Worm (Caenorhabditis elegans) whole organism, mixed stage, embryonic: ENCODE results near the gene C52E4.12.

Experiments used
- M03D4.4 ChIP-seq: sonication (generic microtip); optimal IDR thresholded peaks from 2 replicates; lab custom pipeline; 2017; ENCODE audit warnings: mild to moderate bottlenecking, missing genetic modification characterization, missing compliant biosample characterization
- bed-3 ChIP-seq: fragments of 200-800 bp; sonication (Bioruptor generic); optimal IDR thresholded peaks from 3 replicates; lab custom pipeline; 2018; ENCODE audit warnings: mild to moderate bottlenecking, missing genetic modification characterization, moderate library complexity, missing compliant biosample characterization
- blmp-1 ChIP-seq: fragments of 150-350 bp; optimal IDR thresholded peaks from 2 replicates; lab custom pipeline; 2014; ENCODE audit warnings: missing biosample characterization, missing genetic modification characterization
- ceh-39 ChIP-seq: fragments of 150-350 bp; optimal IDR thresholded peaks from 2 replicates; lab custom pipeline; 2014; ENCODE audit warnings: missing biosample characterization, missing genetic modification characterization
- ceh-43 ChIP-seq: fragments of 200-800 bp; sonication (Bioruptor generic); optimal IDR thresholded peaks from 2 replicates; lab custom pipeline; 2018; ENCODE audit warnings: mild to moderate bottlenecking, missing genetic modification characterization, moderate library complexity, missing compliant biosample characterization
- ceh-83 ChIP-seq: fragments of 200-800 bp; sonication (Bioruptor generic); optimal IDR thresholded peaks from 2 replicates; lab custom pipeline; 2018; ENCODE audit warnings: mild to moderate bottlenecking, missing genetic modification characterization, missing compliant biosample characterization
- ces-1 ChIP-seq: fragments of 150-350 bp; optimal IDR thresholded peaks from 2 replicates; lab custom pipeline; 2014; ENCODE audit warnings: missing biosample characterization, missing genetic modification reagents, missing genetic modification characterization
- cnd-1 ChIP-seq: fragments of 200-800 bp; sonication (Bioruptor generic); optimal IDR thresholded peaks from 2 replicates; lab custom pipeline; 2018; ENCODE audit warnings: mild to moderate bottlenecking, missing genetic modification characterization, missing compliant biosample characterization
- drap-1 ChIP-seq: fragments of 200-800 bp; sonication (Bioruptor generic); optimal IDR thresholded peaks from 3 replicates; lab custom pipeline; 2018; ENCODE audit warnings: mild to moderate bottlenecking, missing genetic modification characterization, missing compliant biosample characterization
- elt-1 ChIP-seq: sonication (generic microtip); optimal IDR thresholded peaks from 2 replicates; lab custom pipeline; 2017; ENCODE audit warnings: missing genetic modification characterization, mild to moderate bottlenecking, missing compliant biosample characterization, antibody characterized with exemption, moderate library complexity, borderline replicate concordance; ENCODE audit not compliant: insufficient read depth
- elt-3 ChIP-seq: fragments of 150-350 bp; optimal IDR thresholded peaks from 2 replicates; lab custom pipeline; 2014; ENCODE audit warnings: missing biosample characterization, missing genetic modification characterization
- flh-1 ChIP-seq: fragments of 200-800 bp; sonication (Bioruptor generic); optimal IDR thresholded peaks from 2 replicates; lab custom pipeline; 2018; ENCODE audit warnings: mild to moderate bottlenecking, missing genetic modification characterization, moderate library complexity, missing compliant biosample characterization
- ham-2 ChIP-seq: fragments of 200-800 bp; sonication (Bioruptor generic); optimal IDR thresholded peaks from 2 replicates; lab custom pipeline; 2018; ENCODE audit warnings: mild to moderate bottlenecking, missing genetic modification characterization, missing compliant biosample characterization
- hlh-1 ChIP-seq: fragments of 150-350 bp; optimal IDR thresholded peaks from 2 replicates; lab custom pipeline; 2014; ENCODE audit warnings: missing biosample characterization, missing genetic modification reagents, missing genetic modification characterization
- lin-13 ChIP-seq: fragments of 150-350 bp; optimal IDR thresholded peaks from 2 replicates; lab custom pipeline; 2014; ENCODE audit warnings: missing biosample characterization, missing genetic modification characterization
- lin-32 ChIP-seq: fragments of 200-800 bp; sonication (Bioruptor generic); optimal IDR thresholded peaks from 2 replicates; lab custom pipeline; 2018; ENCODE audit warnings: mild to moderate bottlenecking, missing genetic modification characterization, missing compliant biosample characterization
- lsy-2 ChIP-seq: fragments of 150-350 bp; optimal IDR thresholded peaks from 2 replicates; lab custom pipeline; 2014; ENCODE audit warnings: missing biosample characterization, missing genetic modification characterization
- mab-5 ChIP-seq: fragments of 150-350 bp; optimal IDR thresholded peaks from 2 replicates; lab custom pipeline; 2014; ENCODE audit warnings: missing biosample characterization, missing genetic modification characterization
- mep-1 ChIP-seq: fragments of 150-350 bp; optimal IDR thresholded peaks from 2 replicates; lab custom pipeline; 2017; ENCODE audit warnings: missing biosample characterization, missing genetic modification reagents, missing genetic modification characterization, inconsistent platforms
- mls-2 ChIP-seq: sonication (generic microtip); optimal IDR thresholded peaks from 2 replicates; lab custom pipeline; 2016; ENCODE audit warnings: mild to moderate bottlenecking, missing genetic modification characterization, moderate library complexity, missing compliant biosample characterization
- nhr-12 ChIP-seq: fragments of 150-350 bp; optimal IDR thresholded peaks from 2 replicates; lab custom pipeline; 2014; ENCODE audit warnings: missing biosample characterization, missing genetic modification characterization
- nhr-2 ChIP-seq: fragments of 150-350 bp; optimal IDR thresholded peaks from 2 replicates; lab custom pipeline; 2014; ENCODE audit warnings: missing biosample characterization, missing genetic modification characterization
- nhr-237 ChIP-seq: fragments of 150-350 bp; optimal IDR thresholded peaks from 2 replicates; lab custom pipeline; 2014; ENCODE audit warnings: missing biosample characterization, missing genetic modification characterization
- nhr-28 ChIP-seq: fragments of 150-350 bp; optimal IDR thresholded peaks from 2 replicates; lab custom pipeline; 2014; ENCODE audit warnings: missing biosample characterization, missing genetic modification characterization
- nhr-76 ChIP-seq: sonication (generic microtip); optimal IDR thresholded peaks from 2 replicates; lab custom pipeline; 2017; ENCODE audit warnings: missing biosample characterization, missing genetic modification characterization
- pha-4 ChIP-seq: fragments of 150-350 bp; optimal IDR thresholded peaks from 2 replicates; lab custom pipeline; 2018; ENCODE audit warnings: missing biosample characterization, missing genetic modification reagents, missing genetic modification characterization
- sem-2 ChIP-seq: fragments of 200-800 bp; sonication (Bioruptor generic); optimal IDR thresholded peaks from 2 replicates; lab custom pipeline; 2018; ENCODE audit warnings: mild to moderate bottlenecking, missing genetic modification characterization, missing compliant biosample characterization
- snpc-4 ChIP-seq: fragments of 150-350 bp; optimal IDR thresholded peaks from 2 replicates; lab custom pipeline; 2014; ENCODE audit warnings: missing biosample characterization, missing genetic modification characterization
- sptf-1 ChIP-seq: sonication (generic microtip); optimal IDR thresholded peaks from 2 replicates; lab custom pipeline; 2017; ENCODE audit warnings: mild to moderate bottlenecking, missing genetic modification characterization, moderate library complexity, missing compliant biosample characterization
- tbx-8 ChIP-seq: fragments of 200-800 bp; sonication (Bioruptor generic); optimal IDR thresholded peaks from 2 replicates; lab custom pipeline; 2018; ENCODE audit warnings: mild to moderate bottlenecking, missing genetic modification characterization, moderate library complexity, missing compliant biosample characterization
- unc-120 ChIP-seq: sonication (generic microtip); optimal IDR thresholded peaks from 2 replicates; lab custom pipeline; 2017; ENCODE audit warnings: missing genetic modification characterization, missing compliant biosample characterization; ENCODE audit not compliant: poor library complexity, severe bottlenecking
- unc-39 ChIP-seq: fragments of 150-350 bp; optimal IDR thresholded peaks from 2 replicates; lab custom pipeline; 2014; ENCODE audit warnings: missing biosample characterization, missing genetic modification characterization
- unc-62 ChIP-seq: fragments of 150-350 bp; optimal IDR thresholded peaks from 2 replicates; lab custom pipeline; 2014; ENCODE audit warnings: missing biosample characterization, missing genetic modification reagents, missing genetic modification characterization
- zip-8 ChIP-seq: fragments of 150-350 bp; optimal IDR thresholded peaks from 2 replicates; lab custom pipeline; 2014; ENCODE audit warnings: missing biosample characterization, missing genetic modification characterization
- ztf-11 ChIP-seq: fragments of 150-350 bp; optimal IDR thresholded peaks from 2 replicates; lab custom pipeline; 2014; ENCODE audit warnings: missing biosample characterization, missing genetic modification characterization

Gene C52E4.12

ce11 chrV:11997403-11997802, 1.4 kb downstream of the C52E4.12 start:
- no peak for TF ChIP-seq ham-2
- TF ChIP-seq ceh-39 (tag; lab: Kevin White, UChicago): no peak
- TF ChIP-seq sptf-1 (tag; lab: Kevin White, UChicago): no peak

- TF ChIP-seq ham-2: peak; percentile 97
- TF ChIP-seq ceh-83 (GFP tag; lab: Kevin White, UChicago): peak; percentile 96
- peak; percentile 95 for TF ChIP-seq sem-2
- TF ChIP-seq nhr-237 (tag; lab: Kevin White, UChicago): peak; percentile 72
- TF ChIP-seq M03D4.4: peak; percentile 97
- peak; percentile 78 for TF ChIP-seq lin-13
- peak; percentile 72 for TF ChIP-seq unc-62 (GFP tag; lab: Kevin White, UChicago)
- peak; percentile 64 for TF ChIP-seq ztf-11 (tag; lab: Kevin White, UChicago)
- peak; percentile 98 for TF ChIP-seq sptf-1 (tag; lab: Kevin White, UChicago)
- TF ChIP-seq blmp-1 (tag; lab: Kevin White, UChicago): peak; percentile 62
- TF ChIP-seq ceh-43 (GFP tag; lab: Kevin White, UChicago): peak; percentile 93
- TF ChIP-seq nhr-76 (tag; lab: Kevin White, UChicago): no peak
- peak; percentile 16 for TF ChIP-seq hlh-1
- peak; percentile 55 for TF ChIP-seq unc-39 (tag; lab: Kevin White, UChicago)
- TF ChIP-seq bed-3: peak; percentile 87
- TF ChIP-seq ceh-39 (tag; lab: Kevin White, UChicago): peak; percentile 64
- peak; percentile 83 for TF ChIP-seq nhr-12 (tag; lab: Kevin White, UChicago)
- TF ChIP-seq mep-1: peak; percentile 83
- TF ChIP-seq elt-1: peak; percentile 10
- peak; percentile 98 for TF ChIP-seq cnd-1 (tag; lab: Kevin White, UChicago)
- no peak for TF ChIP-seq nhr-2 (tag; lab: Kevin White, UChicago)
- no peak for TF ChIP-seq zip-8 (tag; lab: Kevin White, UChicago)
- peak; percentile 90 for TF ChIP-seq unc-120 (tag; lab: Kevin White, UChicago)
- peak; percentile 87 for TF ChIP-seq tbx-8 (GFP tag; lab: Kevin White, UChicago)
- TF ChIP-seq mls-2 (tag; lab: Kevin White, UChicago): peak; percentile 99
- peak; percentile 46 for TF ChIP-seq lsy-2 (tag; lab: Kevin White, UChicago)
- TF ChIP-seq ces-1 (GFP tag; lab: Kevin White, UChicago): peak; percentile 71
- peak; percentile 85 for TF ChIP-seq flh-1
- TF ChIP-seq lin-32 (GFP tag; lab: Kevin White, UChicago): peak; percentile 95
- no peak for TF ChIP-seq mab-5 (tag; lab: Kevin White, UChicago)
- TF ChIP-seq elt-3 (tag; lab: Kevin White, UChicago): peak; percentile 11
- peak; percentile 74 for TF ChIP-seq pha-4 (tag; lab: Kevin White, UChicago)
- no peak for TF ChIP-seq snpc-4 (tag; lab: Kevin White, UChicago)
- TF ChIP-seq nhr-28 (tag; lab: Kevin White, UChicago): peak; percentile 59
- TF ChIP-seq drap-1 (GFP tag; lab: Kevin White, UChicago): peak; percentile 98
Measured at ce11 chrV:12001747-12002456, 5.9 kb downstream of the C52E4.12 start, which contains the start of gene gcy-33. Gene gcy-33, minus strand, starts transcription at chrV:12001797.

DNA sequence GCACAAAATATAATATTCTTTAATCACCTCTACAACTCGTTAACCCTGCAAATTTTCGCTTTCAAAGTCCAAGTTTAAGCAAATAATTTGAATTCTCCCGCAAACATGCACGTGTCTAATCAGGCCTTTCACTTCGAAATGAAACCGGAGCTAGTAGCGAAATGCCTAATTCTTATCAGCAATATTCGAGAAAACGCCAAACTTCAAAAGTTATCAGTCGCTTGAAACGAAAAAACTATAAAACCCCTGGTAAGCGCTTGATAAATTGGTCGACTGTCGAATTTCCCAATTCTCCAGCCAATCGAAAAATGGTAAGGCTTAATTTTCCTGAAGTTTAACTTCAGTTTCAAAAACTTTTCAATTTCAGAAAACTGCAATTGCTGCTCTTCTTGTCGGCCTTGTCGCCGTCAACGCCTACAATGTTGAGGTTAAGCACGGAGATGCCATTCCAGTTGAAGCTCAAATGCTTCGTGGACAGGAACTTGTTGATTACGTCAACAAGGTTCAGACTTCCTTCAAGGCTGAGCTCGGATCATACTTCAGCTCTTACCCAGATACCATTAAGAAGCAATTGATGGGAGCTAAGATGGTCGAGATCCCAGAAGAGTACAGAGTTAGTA, 7.0 kb downstream of the C52E4.12 start, which contains the start of gene cpr-9:
TSS of gene cpr-9 (plus strand) at position 188 of the 620 bp plus-strand sequence.
- TF ChIP-seq blmp-1 (tag; lab: Kevin White, UChicago) (no peak), mep-1 (no peak), M03D4.4 (no peak), lsy-2 (tag; lab: Kevin White, UChicago) (no peak), lin-32 (GFP tag; lab: Kevin White, UChicago) (no peak), nhr-237 (tag; lab: Kevin White, UChicago) (no peak), nhr-28 (tag; lab: Kevin White, UChicago) (no peak), cnd-1 (tag; lab: Kevin White, UChicago) (no peak), hlh-1 (no peak), nhr-2 (tag; lab: Kevin White, UChicago) (no peak), sptf-1 (tag; lab: Kevin White, UChicago) (no peak), tbx-8 (GFP tag; lab: Kevin White, UChicago) (no peak), mab-5 (tag; lab: Kevin White, UChicago) (no peak), lin-13 (no peak), elt-1 (no peak), ces-1 (GFP tag; lab: Kevin White, UChicago) (no peak)
